Worm (Caenorhabditis elegans): ENCODE measurements around the gene C06E2.2.

C06E2.2 gene

DNA sequence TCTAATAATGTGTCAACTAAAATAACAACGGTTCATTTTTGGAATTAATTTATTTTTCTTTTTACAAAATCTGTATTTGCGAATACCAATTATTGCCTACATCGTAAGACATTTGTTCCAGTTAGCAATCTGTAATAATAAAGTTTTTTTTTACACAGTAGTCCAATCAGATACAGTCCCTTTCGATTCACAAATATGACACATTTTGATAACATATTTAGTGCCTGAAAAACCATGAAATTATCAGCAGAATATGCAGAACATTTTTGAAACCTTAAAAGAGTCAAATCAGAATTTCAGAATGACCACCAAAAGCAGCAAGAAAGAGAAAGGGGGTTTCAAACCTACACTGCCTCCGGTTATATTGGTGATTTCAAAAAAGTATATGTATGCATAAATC is at the start of gene C06E2.2:
TSS of gene C06E2.2 (plus strand) at position 301 of the 400 bp plus-strand sequence.
- TF ChIP-seq aly-2 (tag; optimal IDR thresholded peaks at IDR 0.05) (no peak), ztf-4 (tag; optimal IDR thresholded peaks at IDR 0.05) (no peak), lin-15B (tag; optimal IDR thresholded peaks at IDR 0.05) (no peak), nhr-77 (tag; optimal IDR thresholded peaks at IDR 0.05) (no peak), mdl-1 (tag; optimal IDR thresholded peaks at IDR 0.05) (no peak), nhr-43 (tag; optimal IDR thresholded peaks at IDR 0.05; ENCODE audit: poor library complexity, severe bottlenecking) (no peak), mml-1 (tag; optimal IDR thresholded peaks at IDR 0.05) (no peak), snpc-4 (tag; optimal IDR thresholded peaks at IDR 0.05) (no peak), pqm-1 (tag; optimal IDR thresholded peaks at IDR 0.05) (no peak), daf-12 (tag; optimal IDR thresholded peaks at IDR 0.05) (no peak)

DNA sequence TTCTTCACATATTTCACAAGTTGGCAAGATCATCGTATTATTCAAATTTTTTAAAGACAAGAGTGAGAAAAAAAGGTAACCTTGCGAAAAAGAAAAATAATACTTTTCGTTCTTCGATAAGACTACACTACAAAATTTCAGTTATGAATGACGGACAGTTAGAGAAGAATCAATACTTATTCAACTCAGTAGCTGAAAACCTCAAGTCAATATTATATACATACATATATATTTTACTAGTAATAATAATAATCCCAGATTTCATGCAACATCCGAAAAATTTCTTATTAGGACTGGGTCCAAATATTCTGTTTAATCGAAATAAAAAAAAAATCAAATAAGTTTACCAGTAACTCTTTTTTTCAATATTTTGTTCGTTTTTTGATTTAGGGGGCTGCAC is 48.3 kb upstream of the C06E2.2 start, which contains the start of gene C28G1.6:
TSS of gene C28G1.6 (minus strand) at position 101 of the 400 bp plus-strand sequence.
- TF ChIP-seq fkh-10 (GFP tag; optimal IDR thresholded peaks at IDR 0.05) (no peak), elt-2 (tag; optimal IDR thresholded peaks at IDR 0.05) (peak; percentile 54), skn-1 (tag; optimal IDR thresholded peaks at IDR 0.05) (no peak), pha-4 (tag; optimal IDR thresholded peaks at IDR 0.05) (peak; percentile 22), sea-2 (GFP tag; optimal IDR thresholded peaks at IDR 0.05) (no peak), hmg-11 (tag; optimal IDR thresholded peaks at IDR 0.05) (no peak)

DNA sequence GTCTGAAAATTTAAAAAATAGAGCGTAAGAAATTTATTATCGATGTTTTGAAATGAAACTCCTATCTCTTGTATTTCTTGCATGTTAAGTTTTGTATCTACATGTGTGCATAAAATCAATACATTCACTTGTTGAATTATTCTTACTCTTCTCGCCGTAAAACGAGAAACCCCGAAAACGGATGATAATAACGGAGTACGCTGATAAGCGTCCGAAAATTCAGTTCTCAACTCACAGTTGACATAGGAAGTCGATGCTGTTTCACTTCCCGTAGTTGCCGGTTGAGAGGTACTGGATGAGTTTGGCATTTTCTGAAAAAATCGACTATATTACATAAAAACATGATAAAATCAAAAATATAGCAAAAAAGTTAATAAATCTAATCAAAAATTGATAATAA is 44.0 kb upstream of the C06E2.2 start, which contains the start of gene sec-15:
TSS of gene sec-15 (minus strand) at position 311 of the 400 bp plus-strand sequence.
- TF ChIP-seq pqm-1 (tag; optimal IDR thresholded peaks at IDR 0.05), result peak; percentile 14
- no peak for TF ChIP-seq daf-12 (tag; optimal IDR thresholded peaks at IDR 0.05)
- peak; percentile 61 for TF ChIP-seq elt-2 (tag; optimal IDR thresholded peaks at IDR 0.05)

DNA sequence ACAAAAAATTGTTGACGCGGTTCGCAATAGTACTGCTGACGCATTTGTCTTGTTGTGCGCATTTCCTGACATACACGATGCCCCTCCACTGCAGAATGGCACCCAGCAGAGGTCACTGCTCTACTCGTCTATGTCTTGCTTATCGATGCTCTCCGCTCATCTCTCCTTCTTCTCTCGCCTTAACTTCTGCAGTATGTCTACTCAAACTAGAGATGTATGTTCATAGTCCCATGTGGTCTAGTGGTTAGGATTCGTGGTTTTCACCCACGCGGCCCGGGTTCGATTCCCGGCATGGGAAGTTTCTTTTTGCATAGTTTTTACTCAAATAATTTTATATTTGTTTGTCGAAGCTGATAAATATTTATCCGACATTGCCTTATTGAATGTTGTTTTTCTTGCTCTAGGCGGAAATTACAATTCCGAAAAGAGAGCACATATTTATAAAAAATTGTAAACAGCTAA is 43.5 kb upstream of the C06E2.2 start, which contains the start of gene C28G1.2:
TSS of gene C28G1.2 (plus strand) at position 130 of the 462 bp plus-strand sequence.
- TF ChIP-seq nhr-237 (tag; optimal IDR thresholded peaks at IDR 0.05) (no peak), R02D3.7 (tag; optimal IDR thresholded peaks at IDR 0.05) (peak; percentile 78), elt-2 (tag; optimal IDR thresholded peaks at IDR 0.05) (peak; percentile 40), nhr-28 (tag; optimal IDR thresholded peaks at IDR 0.05) (no peak), nhr-12 (tag; optimal IDR thresholded peaks at IDR 0.05) (no peak), ceh-28 (tag; optimal IDR thresholded peaks at IDR 0.05) (peak; percentile 93), snpc-4 (tag; optimal IDR thresholded peaks at IDR 0.05) (peak; percentile 68), fos-1 (tag; optimal IDR thresholded peaks at IDR 0.05) (no peak), unc-39 (tag; optimal IDR thresholded peaks at IDR 0.05) (no peak), elt-1 (tag; optimal IDR thresholded peaks at IDR 0.05) (peak; percentile 33), lin-15B (tag; optimal IDR thresholded peaks at IDR 0.05) (peak; percentile 76), jun-1 (tag; optimal IDR thresholded peaks at IDR 0.05) (peak; percentile 93), nhr-25 (tag; optimal IDR thresholded peaks at IDR 0.05) (peak; percentile 82), zag-1 (tag; optimal IDR thresholded peaks at IDR 0.05) (peak; percentile 53), ztf-4 (tag; optimal IDR thresholded peaks at IDR 0.05) (peak; percentile 5), ceh-9 (tag; optimal IDR thresholded peaks at IDR 0.05) (no peak), pha-4 (tag; optimal IDR thresholded peaks at IDR 0.05) (peak; percentile 89), nhr-23 (tag; optimal IDR thresholded peaks at IDR 0.05) (peak; percentile 94), ztf-11 (tag; optimal IDR thresholded peaks at IDR 0.05) (no peak), lin-39 (tag; optimal IDR thresholded peaks at IDR 0.05) (peak; percentile 87), hmg-11 (tag; optimal IDR thresholded peaks at IDR 0.05) (peak; percentile 100), ceh-82 (tag; optimal IDR thresholded peaks at IDR 0.05) (peak; percentile 83), nhr-43 (tag; optimal IDR thresholded peaks at IDR 0.05; ENCODE audit: poor library complexity, severe bottlenecking) (peak; percentile 95), eor-1 (tag; optimal IDR thresholded peaks at IDR 0.05) (no peak), nhr-11 (tag; optimal IDR thresholded peaks at IDR 0.05) (peak; percentile 68), unc-62 (GFP tag; optimal IDR thresholded peaks at IDR 0.05) (peak; percentile 82), fkh-10 (GFP tag; optimal IDR thresholded peaks at IDR 0.05) (no peak), nfya-1 (tag; optimal IDR thresholded peaks at IDR 0.05; ENCODE audit: insufficient read depth) (peak; percentile 80), daf-12 (tag; optimal IDR thresholded peaks at IDR 0.05) (no peak), nhr-76 (tag; optimal IDR thresholded peaks at IDR 0.05) (peak; percentile 73), ceh-16 (tag; optimal IDR thresholded peaks at IDR 0.05) (peak; percentile 22), nhr-77 (tag; optimal IDR thresholded peaks at IDR 0.05) (peak; percentile 74), tbx-2 (tag; optimal IDR thresholded peaks at IDR 0.05) (peak; percentile 94), sea-2 (GFP tag; optimal IDR thresholded peaks at IDR 0.05) (peak; percentile 87), fkh-2 (tag; optimal IDR thresholded peaks at IDR 0.05) (no peak), lsy-12 (tag; optimal IDR thresholded peaks at IDR 0.05) (peak; percentile 94), nhr-67 (tag; optimal IDR thresholded peaks at IDR 0.05) (no peak), ama-1 (optimal IDR thresholded peaks at IDR 0.05) (no peak), ZK546.5 (tag; optimal IDR thresholded peaks at IDR 0.05) (no peak), mdl-1 (tag; optimal IDR thresholded peaks at IDR 0.05) (peak; percentile 67), pqm-1 (tag; optimal IDR thresholded peaks at IDR 0.05) (peak; percentile 53), skn-1 (tag; optimal IDR thresholded peaks at IDR 0.05) (peak; percentile 85), egl-27 (tag; optimal IDR thresholded peaks at IDR 0.05) (peak; percentile 88)
